Worm (Caenorhabditis elegans): ENCODE results near the gene dyf-2.

ce11 chrIII:13693187-13693586, 6.9 kb upstream of the dyf-2 start:
- TF ChIP-seq flt-1 (GFP tag; IDR thresholded peaks at IDR 0.05) (no peak), T22C8.4 (GFP tag; IDR thresholded peaks at IDR 0.05) (peak; percentile 47; the same call in 1 of the 2 replicates), tab-1 (GFP tag; IDR thresholded peaks at IDR 0.05) (no peak), med-1 (GFP tag; optimal IDR thresholded peaks at IDR 0.05; ENCODE audit: insufficient read depth) (no peak)
